Worm (Caenorhabditis elegans): ENCODE measurements around the gene K09F5.4.

DNA sequence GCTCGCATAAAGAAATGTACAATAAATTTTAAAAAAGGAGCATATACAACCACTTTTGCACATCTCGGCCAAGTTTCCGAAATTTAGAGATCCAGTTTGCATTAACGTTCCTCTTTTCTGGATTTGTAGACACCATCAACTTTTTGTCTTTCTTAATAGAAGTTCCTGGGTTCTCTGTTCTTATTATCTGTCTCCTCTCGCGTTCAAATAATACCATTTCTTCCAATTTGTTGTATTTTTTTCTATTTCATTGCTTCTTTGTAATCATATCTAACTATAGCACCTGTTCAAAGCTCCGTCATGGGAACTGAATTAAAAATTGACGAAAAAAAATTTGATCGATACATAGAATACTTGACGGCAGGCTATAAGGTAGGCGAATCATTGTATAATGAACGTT, 28.8 kb upstream of the K09F5.4 start, which contains the start of gene K09F5.1:
- TF ChIP-seq unc-55 (GFP tag; optimal IDR thresholded peaks at IDR 0.05), result no peak
- TF ChIP-seq nhr-12 (tag; optimal IDR thresholded peaks at IDR 0.05), result no peak
- TF ChIP-seq nhr-129 (tag; optimal IDR thresholded peaks at IDR 0.05), result no peak
- TF ChIP-seq ZK546.5 (tag; optimal IDR thresholded peaks at IDR 0.05), result no peak
- no peak for TF ChIP-seq mdl-1 (tag; optimal IDR thresholded peaks at IDR 0.05)
- TF ChIP-seq ztf-11 (tag; optimal IDR thresholded peaks at IDR 0.05), result no peak
- no peak for TF ChIP-seq snpc-4 (tag; optimal IDR thresholded peaks at IDR 0.05)
- no peak for TF ChIP-seq aly-2 (tag; optimal IDR thresholded peaks at IDR 0.05)
